Worm (Caenorhabditis elegans) whole organism, young adult: Measurements from ENCODE around the gene szy-4.

ENCODE experiments used
- F52B5.7 ChIP-seq: sonication (generic microtip); optimal IDR thresholded peaks from 2 replicates; lab custom pipeline; 2016; ENCODE audit warnings: mild to moderate bottlenecking, missing genetic modification characterization, missing compliant biosample characterization
- Y56A3A.18 ChIP-seq: fragments of 200-800 bp; sonication (Bioruptor generic); IDR thresholded peaks from 2 replicates; pipeline ENCODE4 v1.3.6; 2022; ENCODE audit warnings: missing genetic modification reagents, missing genetic modification characterization, missing compliant biosample characterization
- Y67H2A.10 ChIP-seq: fragments of 200-800 bp; sonication (Bioruptor generic); conservative IDR thresholded peaks from 2 replicates; pipeline ENCODE4 v1.3.6; 2022; ENCODE audit warnings: missing genetic modification reagents, missing genetic modification characterization, missing compliant biosample characterization
- ama-1 ChIP-seq, 3 experiments: fragments of 150-350 bp in 1 of 3; sonication (generic microtip) in 2 of 3; optimal IDR thresholded peaks; 2 replicates each; lab custom pipeline; 2014 to 2018; ENCODE audit warnings: missing biosample characterization in 2 of 3, missing genetic modification characterization in 2 of 3, missing genetic modification reagents in 2 of 3
- fkh-3 ChIP-seq: sonication (generic microtip); optimal IDR thresholded peaks from 2 replicates; lab custom pipeline; 2016; ENCODE audit warnings: mild to moderate bottlenecking, missing genetic modification characterization, missing compliant biosample characterization
- lsy-27 ChIP-seq: sonication (generic microtip); optimal IDR thresholded peaks from 2 replicates; lab custom pipeline; 2017; ENCODE audit warnings: missing genetic modification characterization, mild to moderate bottlenecking, missing compliant biosample characterization, antibody characterized with exemption, missing genotype, borderline replicate concordance; ENCODE audit not compliant: insufficient read depth
- nhr-120 ChIP-seq: fragments of 200-800 bp; sonication (Bioruptor generic); IDR thresholded peaks from 2 replicates; pipeline ENCODE4 v1.3.6; 2022; ENCODE audit warnings: missing genetic modification characterization, missing compliant biosample characterization
- snpc-4 ChIP-seq, 5 experiments: fragments of 150-350 bp in 1 of 5; sonication (generic microtip) in 4 of 5; optimal IDR thresholded peaks; 2 replicates each; lab custom pipeline; 2014 to 2018; ENCODE audit warnings: missing genetic modification characterization in 5 of 5, missing biosample characterization in 3 of 5, antibody characterized with exemption in 2 of 5, mild to moderate bottlenecking in 2 of 5, missing compliant biosample characterization in 2 of 5, missing genotype in 2 of 5, moderate library complexity in 2 of 5, missing genetic modification reagents in 1 of 5
- xnd-1 ChIP-seq: sonication (generic microtip); optimal IDR thresholded peaks from 2 replicates; lab custom pipeline; 2016; ENCODE audit warnings: missing genotype, missing genetic modification reagents, missing genetic modification characterization, missing compliant biosample characterization

- TF ChIP-seq nhr-120 (GFP tag; lab: Robert Waterston, UW) (no peak), snpc-4 (GFP tag; optimal IDR thresholded peaks at IDR 0.05; lab: Kevin White, UChicago) (no peak), snpc-4 (tag; optimal IDR thresholded peaks at IDR 0.05; lab: Kevin White, UChicago) (no peak), Y67H2A.10 (GFP tag; lab: Robert Waterston, UW) (no peak), Y56A3A.18 (no peak), ama-1 (optimal IDR thresholded peaks at IDR 0.05; lab: Kevin White, UChicago) (no peak), ama-1 (GFP tag; optimal IDR thresholded peaks at IDR 0.05; lab: Kevin White, UChicago) (no peak), F52B5.7 (tag; lab: Kevin White, UChicago) (no peak), lsy-27 (tag; lab: Kevin White, UChicago) (no peak), xnd-1 (tag; lab: Kevin White, UChicago) (no peak), fkh-3 (no peak)
Observed at ce11 chrII:6221470-6221869, 23.0 kb downstream of the szy-4 start.
